Worm (Caenorhabditis elegans): ENCODE measurements around the gene tsp-2.

- TF ChIP-seq lin-13 (GFP tag; optimal IDR thresholded peaks at IDR 0.05), result no peak
- no peak for TF ChIP-seq fos-1 (tag; optimal IDR thresholded peaks at IDR 0.05)
- TF ChIP-seq C34F6.9 (tag; optimal IDR thresholded peaks at IDR 0.05), result no peak
- TF ChIP-seq elt-1 (tag; optimal IDR thresholded peaks at IDR 0.05), result no peak
- no peak for TF ChIP-seq mbf-1 (tag; optimal IDR thresholded peaks at IDR 0.05)
- no peak for TF ChIP-seq lin-11 (tag; optimal IDR thresholded peaks at IDR 0.05)
- TF ChIP-seq nhr-10 (tag; optimal IDR thresholded peaks at IDR 0.05), result no peak
- no peak for TF ChIP-seq lin-39 (tag; optimal IDR thresholded peaks at IDR 0.05)
- TF ChIP-seq ztf-11 (tag; optimal IDR thresholded peaks at IDR 0.05), result no peak
- no peak for TF ChIP-seq ZK546.5 (tag; optimal IDR thresholded peaks at IDR 0.05)
- no peak for TF ChIP-seq F13H6.1 (tag; optimal IDR thresholded peaks at IDR 0.05)
- TF ChIP-seq ama-1 (optimal IDR thresholded peaks at IDR 0.05), result no peak
- TF ChIP-seq sma-9 (GFP tag; optimal IDR thresholded peaks at IDR 0.05), result no peak
- no peak for TF ChIP-seq sma-9 (tag; optimal IDR thresholded peaks at IDR 0.05)
- TF ChIP-seq dmd-4 (tag; optimal IDR thresholded peaks at IDR 0.05), result no peak
Measured at ce11 chrIII:8217919-8218318, 19.8 kb downstream of the tsp-2 start, which contains the start of gene C30A5.16.
